Worm (Caenorhabditis elegans): ENCODE results near the gene tps-1.

The tps-1 gene

DNA sequence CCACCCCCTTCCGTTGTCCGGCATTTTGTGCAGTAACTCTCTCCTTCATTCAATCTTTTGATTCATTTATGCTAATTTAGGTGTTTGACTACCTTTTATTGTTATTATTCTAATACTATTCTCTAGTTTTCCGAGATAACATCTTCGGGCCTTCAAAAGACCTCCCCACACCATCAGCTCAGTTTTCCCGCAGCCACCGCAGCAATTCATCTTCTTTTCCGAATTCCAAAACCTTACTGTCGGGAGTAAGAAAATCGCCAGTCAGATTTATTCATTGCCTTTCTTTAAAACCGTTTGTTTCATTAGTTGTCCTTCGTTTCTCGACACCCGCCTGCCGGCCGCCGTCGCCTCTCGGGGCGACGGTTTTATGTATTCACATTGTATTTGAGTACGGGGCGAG is 33.8 kb upstream of the tps-1 start:
- TF ChIP-seq pha-4 (tag; optimal IDR thresholded peaks at IDR 0.05) (no peak), zfh-2 (GFP tag; conservative IDR thresholded peaks at IDR 0.05) (0 out of 2 replicates have a peak, but pooled peaks have one; percentile 35)

DNA sequence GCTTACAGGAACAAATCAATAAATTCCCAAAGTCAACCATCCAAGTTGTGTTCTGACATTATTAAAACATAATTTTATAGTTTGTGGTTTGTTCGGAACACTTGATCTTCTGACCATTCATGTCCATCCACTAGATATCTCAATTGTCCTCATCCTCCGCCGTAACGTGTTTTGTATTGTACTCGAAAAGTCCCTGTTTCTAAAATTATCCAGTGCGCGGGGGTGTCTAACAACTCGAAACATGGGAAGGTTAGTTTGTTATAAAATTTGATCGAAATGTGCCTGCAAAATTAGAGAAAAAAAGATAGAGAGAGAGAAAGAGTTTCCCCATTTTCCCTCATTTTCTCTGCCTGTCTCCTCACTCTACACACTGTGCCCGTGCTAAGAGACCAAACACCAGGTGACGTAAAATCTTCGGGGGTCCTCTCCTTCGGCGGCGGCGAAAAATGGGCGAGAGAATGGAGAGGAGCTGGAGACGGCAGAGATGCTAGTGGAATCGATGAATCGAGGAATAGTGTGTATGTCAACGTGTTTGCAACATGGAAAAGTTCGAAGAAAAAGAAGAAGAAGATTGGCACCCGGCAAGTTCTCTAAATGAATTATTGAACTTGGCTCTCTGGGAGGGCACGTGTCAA is 31.3 kb upstream of the tps-1 start:
- TF ChIP-seq Y95B8A.8 (GFP tag; IDR thresholded peaks at IDR 0.05) = no peak
- peak; percentile 47 for TF ChIP-seq unc-62 (GFP tag; optimal IDR thresholded peaks at IDR 0.05)
- peak; percentile 25 for TF ChIP-seq ets-4 (GFP tag; optimal IDR thresholded peaks at IDR 0.05)
- TF ChIP-seq somi-1 (GFP tag; optimal IDR thresholded peaks at IDR 0.05) = peak; percentile 92
- TF ChIP-seq mxl-1 (tag; optimal IDR thresholded peaks at IDR 0.05) = no peak
- peak; percentile 61 for TF ChIP-seq F22D6.2 (tag; optimal IDR thresholded peaks at IDR 0.05)
- no peak for TF ChIP-seq lir-1 (GFP tag; conservative IDR thresholded peaks at IDR 0.05)
- TF ChIP-seq Y53G8AR.9 (GFP tag; conservative IDR thresholded peaks at IDR 0.05) = 0 out of 2 replicates have a peak, but pooled peaks have one; percentile 38
- TF ChIP-seq ztf-22 (GFP tag; optimal IDR thresholded peaks at IDR 0.05) = peak; percentile 84
- TF ChIP-seq hmg-1.2 (GFP tag; IDR thresholded peaks at IDR 0.05) = peak; percentile 77; the same call in 1 of the 2 replicates
- peak; percentile 7 to 48 for TF ChIP-seq let-607 (tag; optimal IDR thresholded peaks at IDR 0.05)
- peak; percentile 66 for TF ChIP-seq madf-10 (tag; optimal IDR thresholded peaks at IDR 0.05)
- peak; percentile 42; the same call in 1 of the 2 replicates for TF ChIP-seq rcor-1 (GFP tag; IDR thresholded peaks at IDR 0.05)
- no peak for TF ChIP-seq dpl-1 (GFP tag; optimal IDR thresholded peaks at IDR 0.05)
- no peak for TF ChIP-seq sea-2 (GFP tag; IDR thresholded peaks at IDR 0.05)
- TF ChIP-seq madf-8 (GFP tag; conservative IDR thresholded peaks at IDR 0.05) = no peak
- peak in 1 of 3 experiments; percentile 69 for TF ChIP-seq lin-35 (GFP tag; optimal IDR thresholded peaks at IDR 0.05)
- TF ChIP-seq aptf-3 (GFP tag; IDR thresholded peaks at IDR 0.05) = no peak
- TF ChIP-seq Y67H2A.10 (GFP tag; conservative IDR thresholded peaks at IDR 0.05) = no peak
- no peak for TF ChIP-seq ceh-40 (GFP tag; IDR thresholded peaks at IDR 0.05)
- TF ChIP-seq nhr-80 (tag; optimal IDR thresholded peaks at IDR 0.05) = peak; percentile 88
- no peak for TF ChIP-seq snpc-4 (GFP tag; optimal IDR thresholded peaks at IDR 0.05)
- peak in 2 of 4 experiments; percentile 50 to 54 for TF ChIP-seq snpc-4 (tag; optimal IDR thresholded peaks at IDR 0.05)
- TF ChIP-seq ceh-27 (GFP tag; optimal IDR thresholded peaks at IDR 0.05) = peak; percentile 84
- no peak for TF ChIP-seq aptf-2 (GFP tag; conservative IDR thresholded peaks at IDR 0.05)
- no peak for TF ChIP-seq F55B11.4 (tag; optimal IDR thresholded peaks at IDR 0.05; ENCODE audit: borderline replicate concordance, insufficient read depth)
- no peak for TF ChIP-seq F39B2.1 (GFP tag; IDR thresholded peaks at IDR 0.05)
- peak; percentile 85 for TF ChIP-seq lin-40 (tag; optimal IDR thresholded peaks at IDR 0.05)
- TF ChIP-seq Y56A3A.18 (GFP tag; IDR thresholded peaks at IDR 0.05) = no peak
- TF ChIP-seq lsl-1 (GFP tag; optimal IDR thresholded peaks at IDR 0.05) = no peak
- TF ChIP-seq ztf-25 (GFP tag; IDR thresholded peaks at IDR 0.05) = no peak
- no peak for TF ChIP-seq T07F8.4 (tag; optimal IDR thresholded peaks at IDR 0.05)
- peak; percentile 91 for TF ChIP-seq atf-7 (tag; optimal IDR thresholded peaks at IDR 0.05)
- TF ChIP-seq C06A6.2 (GFP tag; conservative IDR thresholded peaks at IDR 0.05) = 0 out of 2 replicates have a peak, but pooled peaks have one; percentile 58
- peak; percentile 22 for TF ChIP-seq ZK185.1 (tag; optimal IDR thresholded peaks at IDR 0.05; ENCODE audit: poor library complexity, severe bottlenecking)
- TF ChIP-seq ztf-3 (GFP tag; optimal IDR thresholded peaks at IDR 0.05) = peak; percentile 65
- TF ChIP-seq lag-1 (GFP tag; IDR thresholded peaks at IDR 0.05) = no peak
- no peak for TF ChIP-seq hsf-1 (GFP tag; IDR thresholded peaks at IDR 0.05)
- TF ChIP-seq K12H6.12 (tag; optimal IDR thresholded peaks at IDR 0.05) = peak; percentile 84

Data from whole organism, young adult.